Fruit fly (Drosophila melanogaster) whole organism, pupa: ENCODE data around the gene CG32320.

Experiments used
- CG10348 ChIP-seq: fragments of 200-800 bp; sonication (Bioruptor generic); IDR thresholded peaks from 2 replicates; pipeline ENCODE4 v1.3.6; 2022; ENCODE audit warnings: missing biosample characterization, missing genetic modification characterization
- CG12605 ChIP-seq: fragments of 200-800 bp; sonication (Bioruptor generic); IDR thresholded peaks from 2 replicates; pipeline ENCODE4 v1.3.6; 2022; ENCODE audit warnings: missing biosample characterization, missing genetic modification characterization
- CG13204 ChIP-seq: fragments of 200-800 bp; sonication (Bioruptor generic); optimal IDR thresholded peaks from 2 replicates; lab custom pipeline; 2018; ENCODE audit warnings: missing biosample characterization, mild to moderate bottlenecking, missing genetic modification characterization, moderate library complexity
- CG14655 ChIP-seq: fragments of 200-800 bp; sonication (Bioruptor generic); optimal IDR thresholded peaks from 3 replicates; lab custom pipeline; 2017; ENCODE audit warnings: mild to moderate bottlenecking, missing biosample characterization, missing genetic modification reagents, missing genetic modification characterization
- CG15710 ChIP-seq: fragments of 200-800 bp; sonication (Bioruptor generic); optimal IDR thresholded peaks from 2 replicates; lab custom pipeline; 2018; ENCODE audit warnings: missing biosample characterization, mild to moderate bottlenecking, missing genetic modification characterization, moderate library complexity
- CG17806 ChIP-seq: fragments of 200-800 bp; sonication (Bioruptor generic); optimal IDR thresholded peaks from 2 replicates; lab custom pipeline; 2018; ENCODE audit warnings: missing biosample characterization, mild to moderate bottlenecking, missing genetic modification characterization, moderate library complexity
- CG32121 ChIP-seq: fragments of 200-800 bp; sonication (Bioruptor generic); IDR thresholded peaks from 2 replicates; pipeline ENCODE4 v1.3.6; 2022; ENCODE audit warnings: missing biosample characterization, missing genetic modification characterization
- CG34367 ChIP-seq: fragments of 200-800 bp; sonication (Bioruptor generic); optimal IDR thresholded peaks from 2 replicates; lab custom pipeline; 2018; ENCODE audit warnings: missing biosample characterization, mild to moderate bottlenecking, missing genetic modification characterization
- CG4496 ChIP-seq: fragments of 200-800 bp; sonication (Bioruptor generic); IDR thresholded peaks from 3 replicates; pipeline ENCODE4 v1.3.6; 2022; ENCODE audit warnings: missing biosample characterization, missing genetic modification characterization
- CG8159 ChIP-seq: fragments of 200-800 bp; sonication (Bioruptor generic); optimal IDR thresholded peaks from 3 replicates; lab custom pipeline; 2018; ENCODE audit warnings: missing biosample characterization, mild to moderate bottlenecking, missing genetic modification characterization, moderate library complexity
- CG8301 ChIP-seq: fragments of 200-800 bp; sonication (Bioruptor generic); optimal IDR thresholded peaks from 2 replicates; lab custom pipeline; 2018; ENCODE audit warnings: missing biosample characterization, mild to moderate bottlenecking, missing genetic modification characterization
- CG9948 ChIP-seq: fragments of 200-800 bp; sonication (Bioruptor generic); optimal IDR thresholded peaks from 2 replicates; lab custom pipeline; 2018; ENCODE audit warnings: missing biosample characterization, mild to moderate bottlenecking, missing genetic modification characterization, moderate library complexity
- D1 ChIP-seq: fragments of 200-800 bp; sonication (Bioruptor generic); optimal IDR thresholded peaks from 2 replicates; lab custom pipeline; 2018; ENCODE audit warnings: missing biosample characterization, mild to moderate bottlenecking, missing genetic modification characterization, moderate library complexity
- EcR ChIP-seq: fragments of 200-800 bp; sonication (Bioruptor generic); optimal IDR thresholded peaks from 3 replicates; lab custom pipeline; 2019; ENCODE audit warnings: missing biosample characterization, missing genetic modification characterization, mild to moderate bottlenecking, moderate library complexity, missing genetic modification reagents
- Ets98B ChIP-seq: fragments of 200-800 bp; sonication (Bioruptor generic); IDR thresholded peaks from 2 replicates; pipeline ENCODE4 v1.3.6; 2022; ENCODE audit warnings: missing biosample characterization, missing genetic modification characterization
- Pif1A ChIP-seq: fragments of 200-800 bp; sonication (Bioruptor generic); optimal IDR thresholded peaks from 3 replicates; lab custom pipeline; 2016; ENCODE audit warnings: missing biosample characterization, missing genetic modification characterization
- Pif1B ChIP-seq: fragments of 200-800 bp; sonication (Bioruptor generic); optimal IDR thresholded peaks from 3 replicates; lab custom pipeline; 2016; ENCODE audit warnings: missing biosample characterization, missing genetic modification characterization
- Snoo ChIP-seq: fragments of 200-800 bp; sonication (Bioruptor generic); optimal IDR thresholded peaks from 3 replicates; lab custom pipeline; 2017; ENCODE audit warnings: missing biosample characterization, mild to moderate bottlenecking, missing genetic modification characterization, inconsistent platforms
- fd96Ca ChIP-seq: fragments of 200-800 bp; sonication (Bioruptor generic); IDR thresholded peaks from 3 replicates; pipeline ENCODE4 v1.3.6; 2022; ENCODE audit warnings: missing biosample characterization, missing genetic modification characterization
- gl ChIP-seq: fragments of 200-800 bp; sonication (Bioruptor generic); optimal IDR thresholded peaks from 2 replicates; lab custom pipeline; 2018; ENCODE audit warnings: missing biosample characterization, mild to moderate bottlenecking, missing genetic modification characterization
- rn ChIP-seq: fragments of 200-800 bp; sonication (Bioruptor generic); IDR thresholded peaks from 2 replicates; pipeline ENCODE4 v1.3.6; 2022; ENCODE audit warnings: missing biosample characterization, missing genetic modification characterization

Gene CG32320

dm6 chr3L:1431489-1432053 is 33.2 kb downstream of the CG32320 start:
- TF ChIP-seq CG9948, result no peak
- no peak for TF ChIP-seq Pif1B (GFP tag; lab: Kevin White, UChicago)
- no peak for TF ChIP-seq Pif1A (GFP tag; lab: Kevin White, UChicago)
- TF ChIP-seq rn, result no peak
- TF ChIP-seq CG4496 (GFP tag; lab: Robert Waterston, UW), result no peak
- no peak for TF ChIP-seq gl (tag; lab: Kevin White, UChicago)
- TF ChIP-seq CG12605 (GFP tag; lab: Robert Waterston, UW), result no peak
- TF ChIP-seq Snoo, result no peak
- no peak for TF ChIP-seq CG13204 (GFP tag; lab: Kevin White, UChicago)

- no peak for TF ChIP-seq EcR
- TF ChIP-seq CG34367 (tag; lab: Kevin White, UChicago), result no peak
- no peak for TF ChIP-seq CG14655
- no peak for TF ChIP-seq Ets98B (GFP tag; lab: Robert Waterston, UW)
- no peak for TF ChIP-seq Snoo
- no peak for TF ChIP-seq CG8159 (tag; lab: Kevin White, UChicago)
- TF ChIP-seq CG15710 (tag; lab: Kevin White, UChicago), result no peak
- TF ChIP-seq Pif1B (GFP tag; lab: Kevin White, UChicago), result no peak
- TF ChIP-seq gl (tag; lab: Kevin White, UChicago), result no peak
Observed at dm6 chr3L:1437772-1438171, 39.4 kb downstream of the CG32320 start, which contains the start of gene SA2. Gene SA2, minus strand, starts transcription at chr3L:1437872.

DNA sequence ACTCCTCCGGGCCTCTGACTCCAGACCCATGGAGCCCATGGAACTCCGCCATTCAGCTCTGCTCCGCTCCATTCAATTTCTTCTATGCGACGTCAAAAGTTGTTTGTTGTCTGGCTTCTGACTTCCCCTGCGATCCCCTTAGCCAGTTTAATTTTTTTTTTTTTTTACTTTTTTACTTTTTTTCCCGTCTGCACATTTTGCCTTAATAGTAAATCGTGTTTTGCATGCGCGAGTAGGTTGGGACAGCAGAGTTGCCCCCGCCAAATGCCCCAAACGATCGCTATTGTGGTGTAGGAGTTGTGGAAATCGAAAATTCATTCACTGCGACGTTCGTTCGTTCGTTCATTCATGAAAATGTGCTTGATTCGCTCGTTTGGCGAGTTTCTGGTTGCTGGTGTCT is 42.6 kb downstream of the CG32320 start:
- TF ChIP-seq CG17806 (tag; lab: Kevin White, UChicago), result no peak
- TF ChIP-seq CG12605 (GFP tag; lab: Robert Waterston, UW), result peak; percentile 59; the same call in 1 of the 2 replicates
- TF ChIP-seq CG15710 (tag; lab: Kevin White, UChicago), result peak; percentile 22
- TF ChIP-seq EcR, result peak; percentile 41
- peak; percentile 31 for TF ChIP-seq Pif1A (GFP tag; lab: Kevin White, UChicago)
- peak; percentile 25 for TF ChIP-seq CG13204 (GFP tag; lab: Kevin White, UChicago)
- TF ChIP-seq CG9948, result peak; percentile 9
- TF ChIP-seq fd96Ca (GFP tag; lab: Robert Waterston, UW), result peak; percentile 52; the same call in 1 of the 3 replicates
- TF ChIP-seq Pif1B (GFP tag; lab: Kevin White, UChicago), result no peak
- peak; percentile 34; the same call in 1 of the 2 replicates for TF ChIP-seq Ets98B (GFP tag; lab: Robert Waterston, UW)
- TF ChIP-seq CG32121, result no peak; the same call in 1 of the 2 replicates
- TF ChIP-seq gl (tag; lab: Kevin White, UChicago), result peak; percentile 21
- TF ChIP-seq, all 21 proteins: peak for 9

dm6 chr3L:1442309-1442708 is 43.9 kb downstream of the CG32320 start:
- TF ChIP-seq CG8159 (tag; lab: Kevin White, UChicago), result peak; percentile 21
- TF ChIP-seq CG15710 (tag; lab: Kevin White, UChicago), result peak; percentile 18
- no peak for TF ChIP-seq Snoo
- TF ChIP-seq CG9948, result peak; percentile 12

- peak; percentile 83 for TF ChIP-seq CG15710 (tag; lab: Kevin White, UChicago)
- TF ChIP-seq Pif1A (GFP tag; lab: Kevin White, UChicago), result peak; percentile 85
- TF ChIP-seq Pif1B (GFP tag; lab: Kevin White, UChicago), result peak; percentile 83
- peak; percentile 75 for TF ChIP-seq CG9948
- TF ChIP-seq CG32121, result no peak
- TF ChIP-seq CG34367 (tag; lab: Kevin White, UChicago), result peak; percentile 72
- TF ChIP-seq CG8159 (tag; lab: Kevin White, UChicago), result peak; percentile 73
- TF ChIP-seq CG13204 (GFP tag; lab: Kevin White, UChicago), result peak; percentile 50
- no peak for TF ChIP-seq CG10348 (GFP tag; lab: Robert Waterston, UW)
- TF ChIP-seq CG8301, result peak; percentile 60
- peak; percentile 71 for TF ChIP-seq CG17806 (tag; lab: Kevin White, UChicago)
- TF ChIP-seq rn, result peak; percentile 60; the same call in 1 of the 2 replicates
- TF ChIP-seq EcR, result no peak
- TF ChIP-seq Ets98B (GFP tag; lab: Robert Waterston, UW), result peak; percentile 43; the same call in 1 of the 2 replicates
- TF ChIP-seq fd96Ca (GFP tag; lab: Robert Waterston, UW), result peak; percentile 53; the same call in 1 of the 3 replicates
- peak; percentile 69 for TF ChIP-seq CG14655
- 0 out of 2 replicates have a peak, but pooled peaks have one; percentile 14 for TF ChIP-seq CG12605 (GFP tag; lab: Robert Waterston, UW)
- TF ChIP-seq Snoo, result peak; percentile 96
- TF ChIP-seq CG4496 (GFP tag; lab: Robert Waterston, UW), result peak; percentile 81
- peak; percentile 2 for TF ChIP-seq gl (tag; lab: Kevin White, UChicago)
- TF ChIP-seq D1 (tag; lab: Kevin White, UChicago), result no peak
Observed at dm6 chr3L:1442906-1443305, 44.5 kb downstream of the CG32320 start.

- TF ChIP-seq D1 (tag; lab: Kevin White, UChicago) (no peak), CG12605 (GFP tag; lab: Robert Waterston, UW) (no peak), rn (no peak), CG17806 (tag; lab: Kevin White, UChicago) (no peak), Ets98B (GFP tag; lab: Robert Waterston, UW) (no peak), gl (tag; lab: Kevin White, UChicago) (no peak), CG34367 (tag; lab: Kevin White, UChicago) (no peak), CG8159 (tag; lab: Kevin White, UChicago) (no peak), CG8301 (no peak), CG10348 (GFP tag; lab: Robert Waterston, UW) (no peak), CG4496 (GFP tag; lab: Robert Waterston, UW) (no peak), Pif1B (GFP tag; lab: Kevin White, UChicago) (no peak), fd96Ca (GFP tag; lab: Robert Waterston, UW) (no peak), EcR (no peak), CG13204 (GFP tag; lab: Kevin White, UChicago) (no peak), Snoo (no peak), CG32121 (no peak), CG14655 (no peak), Pif1A (GFP tag; lab: Kevin White, UChicago) (no peak), CG15710 (tag; lab: Kevin White, UChicago) (no peak)
- TF ChIP-seq, all 21 proteins: peak for 0
Observed at dm6 chr3L:1447803-1448517, 49.6 kb downstream of the CG32320 start.
